Worm (Caenorhabditis elegans): ENCODE results near the gene nhr-235.

DNA sequence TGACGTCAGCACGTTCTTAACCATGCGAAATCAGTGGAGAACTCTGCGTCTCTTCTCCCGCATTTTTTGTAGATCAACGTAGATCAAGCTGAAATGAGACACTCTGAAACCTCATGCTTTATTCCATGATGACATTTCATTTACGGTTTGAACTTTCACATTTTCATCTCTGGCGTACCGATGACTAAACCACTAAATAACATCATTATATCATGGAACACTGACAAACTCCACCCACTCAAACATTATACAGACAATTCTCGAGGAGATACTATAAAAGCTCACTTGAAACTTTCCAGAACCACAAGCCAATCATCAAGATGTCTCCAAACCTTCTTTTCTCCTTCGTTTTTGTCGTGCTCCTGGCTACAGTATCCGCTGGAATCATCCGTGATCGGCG is 13.6 kb upstream of the nhr-235 start, which contains the start of gene nspe-7:
- no peak for TF ChIP-seq ztf-7 (tag; optimal IDR thresholded peaks at IDR 0.05)
- TF ChIP-seq lsy-2 (tag; optimal IDR thresholded peaks at IDR 0.05) = no peak
- TF ChIP-seq arid-1 (GFP tag; conservative IDR thresholded peaks at IDR 0.05) = no peak
- no peak for TF ChIP-seq hlh-11 (tag; optimal IDR thresholded peaks at IDR 0.05)
- no peak for TF ChIP-seq F37D6.2 (tag; optimal IDR thresholded peaks at IDR 0.05)
- no peak for TF ChIP-seq unc-39 (tag; optimal IDR thresholded peaks at IDR 0.05)
- no peak for TF ChIP-seq hmg-1.1 (GFP tag; IDR thresholded peaks at IDR 0.05)
- no peak for TF ChIP-seq lin-13 (GFP tag; optimal IDR thresholded peaks at IDR 0.05)
- TF ChIP-seq nhr-77 (tag; optimal IDR thresholded peaks at IDR 0.05) = no peak
- no peak for TF ChIP-seq nhr-28 (tag; optimal IDR thresholded peaks at IDR 0.05)
- no peak for TF ChIP-seq nhr-25 (tag; optimal IDR thresholded peaks at IDR 0.05; ENCODE audit: borderline replicate concordance, insufficient read depth)
- TF ChIP-seq daf-8 (GFP tag; IDR thresholded peaks at IDR 0.05) = no peak
- no peak for TF ChIP-seq pha-4 (GFP tag; IDR thresholded peaks at IDR 0.05)
- no peak for TF ChIP-seq pha-4 (tag; optimal IDR thresholded peaks at IDR 0.05)
- no peak for TF ChIP-seq nhr-102 (tag; optimal IDR thresholded peaks at IDR 0.05)

All from whole organism, L4 larva.